Worm (Caenorhabditis elegans) whole organism, L3 larva: ENCODE data around the gene Y69A2AR.24.

Experiments used
- ZK546.5 ChIP-seq: sonication (generic microtip); optimal IDR thresholded peaks from 2 replicates; lab custom pipeline; 2017; ENCODE audit warnings: missing biosample characterization, missing genetic modification characterization
- aly-2 ChIP-seq: fragments of 150-350 bp; optimal IDR thresholded peaks from 2 replicates; lab custom pipeline; 2014; ENCODE audit warnings: missing biosample characterization, missing genetic modification characterization
- ama-1 ChIP-seq: fragments of 150-350 bp; optimal IDR thresholded peaks from 2 replicates; lab custom pipeline; 2018
- elt-2 ChIP-seq: sonication (generic microtip); optimal IDR thresholded peaks from 2 replicates; lab custom pipeline; 2016; ENCODE audit warnings: missing genetic modification reagents, mild to moderate bottlenecking, missing genetic modification characterization, missing compliant biosample characterization
- jun-1 ChIP-seq: fragments of 150-350 bp; optimal IDR thresholded peaks from 2 replicates; lab custom pipeline; 2014; ENCODE audit warnings: missing biosample characterization, missing genetic modification reagents, missing genetic modification characterization
- nfya-1 ChIP-seq: sonication (generic microtip); optimal IDR thresholded peaks from 2 replicates; lab custom pipeline; 2017; ENCODE audit warnings: missing genetic modification characterization, mild to moderate bottlenecking, missing compliant biosample characterization, antibody characterized with exemption, moderate library complexity; ENCODE audit not compliant: insufficient read depth
- pqm-1 ChIP-seq: fragments of 150-350 bp; optimal IDR thresholded peaks from 2 replicates; lab custom pipeline; 2017; ENCODE audit warnings: missing biosample characterization, missing genetic modification characterization, inconsistent platforms
- tbx-2 ChIP-seq: sonication (generic microtip); optimal IDR thresholded peaks from 2 replicates; lab custom pipeline; 2016; ENCODE audit warnings: mild to moderate bottlenecking, missing genetic modification characterization, missing compliant biosample characterization
- ztf-11 ChIP-seq: fragments of 150-350 bp; optimal IDR thresholded peaks from 2 replicates; lab custom pipeline; 2014; ENCODE audit warnings: missing biosample characterization, missing genetic modification characterization

ce11 chrIV:2551418-2551817 is 12.5 kb downstream of the Y69A2AR.24 start, which contains the start of gene Y69A2AR.23:
- no peak for TF ChIP-seq pqm-1 (tag; lab: Kevin White, UChicago)
- TF ChIP-seq nfya-1 (tag; lab: Kevin White, UChicago) = no peak
- TF ChIP-seq ZK546.5 (tag; lab: Kevin White, UChicago) = no peak
- TF ChIP-seq elt-2 = no peak
- no peak for TF ChIP-seq tbx-2 (tag; lab: Kevin White, UChicago)
- no peak for TF ChIP-seq ama-1
- no peak for TF ChIP-seq jun-1 (tag; lab: Kevin White, UChicago)
- TF ChIP-seq ztf-11 (tag; lab: Kevin White, UChicago) = no peak
- TF ChIP-seq aly-2 (tag; lab: Kevin White, UChicago) = no peak
